ENCODE assay signal across 2 fruit fly cellular contexts in the genomic region with DNA sequence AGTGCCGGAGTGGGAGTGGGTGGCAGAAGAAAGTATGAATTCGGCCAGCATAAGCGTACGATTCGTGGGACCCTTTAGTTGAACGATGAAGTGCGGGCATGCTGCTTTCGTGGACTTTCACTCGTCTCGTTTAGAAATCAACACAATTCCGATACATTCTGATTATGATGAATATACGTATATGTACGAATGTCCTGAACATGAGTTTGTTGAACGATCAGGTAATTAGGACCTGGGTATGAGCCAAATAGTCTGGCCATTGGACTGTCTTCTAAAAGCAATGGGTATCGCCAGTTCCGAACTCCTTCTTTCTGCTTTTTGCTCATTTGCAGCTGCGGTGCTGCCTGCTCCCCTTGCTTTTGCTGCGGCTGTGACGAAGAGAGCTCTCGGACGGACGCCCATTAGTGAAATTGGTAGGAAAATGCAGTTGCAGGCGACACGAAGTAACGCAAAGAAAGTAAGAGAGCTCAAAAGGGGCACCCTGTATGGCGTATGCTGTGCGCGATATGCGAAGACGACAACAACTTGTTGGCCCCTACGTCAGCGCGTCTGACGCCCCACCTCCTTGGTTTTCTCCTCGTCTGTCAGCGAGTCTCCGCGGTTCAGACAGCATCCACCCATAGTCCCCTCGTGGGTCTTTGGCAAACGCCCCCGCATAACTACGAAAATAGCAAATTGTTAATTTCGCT.
TF ChIP-seq lines count a peak whose summit lies in the region.

No protein-coding gene starts in this region.

TF ChIP-seq in whole organism, embryonic, 481 proteins besides CTCF, POLR2A, EP300 and RAD21 (continued from another document and continues in another):
- TF ChIP-seq CG8944 (GFP tag; optimal IDR thresholded peaks at IDR 0.05; lab: Kevin White, UChicago) (no peak), CG16863 (GFP tag; optimal IDR thresholded peaks at IDR 0.05; lab: Kevin White, UChicago) (no peak), CG4282 (GFP tag; optimal IDR thresholded peaks at IDR 0.05; lab: Kevin White, UChicago) (no peak), Max (GFP tag; optimal IDR thresholded peaks at IDR 0.05; lab: Kevin White, UChicago) (no peak), CG2199 (GFP tag; IDR thresholded peaks at IDR 0.05; lab: Robert Waterston, UW) (no peak), tna (GFP tag; IDR thresholded peaks at IDR 0.05; lab: Robert Waterston, UW; ENCODE audit: partially characterized antibody) (no peak), maf-S (GFP tag; optimal IDR thresholded peaks at IDR 0.05; lab: Kevin White, UChicago) (no peak), so (GFP tag; IDR thresholded peaks at IDR 0.05; lab: Robert Waterston, UW) (no peak), Dll (GFP tag; IDR thresholded peaks at IDR 0.05; lab: Robert Waterston, UW; ENCODE audit: partially characterized antibody) (no peak), CG10209 (GFP tag; optimal IDR thresholded peaks at IDR 0.05; lab: Kevin White, UChicago) (no peak), rib (GFP tag; IDR thresholded peaks at IDR 0.05; lab: Robert Waterston, UW) (0 out of 2 replicates have a peak, but pooled peaks have one; percentile 53), ems (GFP tag; optimal IDR thresholded peaks at IDR 0.05; lab: Kevin White, UChicago) (no peak), onecut (GFP tag; IDR thresholded peaks at IDR 0.05; lab: Robert Waterston, UW) (no peak), CG15601 (tag; optimal IDR thresholded peaks at IDR 0.05; lab: Kevin White, UChicago) (peak; percentile 4), CG7786 (GFP tag; optimal IDR thresholded peaks at IDR 0.05; lab: Kevin White, UChicago) (no peak), CHES-1-like (GFP tag; optimal IDR thresholded peaks at IDR 0.05; lab: Kevin White, UChicago) (no peak), unpg (GFP tag; optimal IDR thresholded peaks at IDR 0.05; lab: Kevin White, UChicago) (no peak), sisA (GFP tag; IDR thresholded peaks at IDR 0.05; lab: Robert Waterston, UW) (peak; percentile 40; the same call in 1 of the 2 replicates), gfzf (GFP tag; optimal IDR thresholded peaks at IDR 0.05; lab: Kevin White, UChicago) (no peak), seq (GFP tag; IDR thresholded peaks at IDR 0.05; lab: Robert Waterston, UW) (0 out of 2 replicates have a peak, but pooled peaks have one; percentile 25), Rfx (GFP tag; IDR thresholded peaks at IDR 0.05; lab: Robert Waterston, UW) (peak; percentile 25; the same call in 1 of the 2 replicates), CG15073 (GFP tag; optimal IDR thresholded peaks at IDR 0.05; lab: Kevin White, UChicago) (no peak), CG2678 (tag; optimal IDR thresholded peaks at IDR 0.05; lab: Kevin White, UChicago) (peak; percentile 42), Sry-δ (GFP tag; optimal IDR thresholded peaks at IDR 0.05; lab: Kevin White, UChicago) (no peak), Sry-β (GFP tag; optimal IDR thresholded peaks at IDR 0.05; lab: Kevin White, UChicago) (no peak), bsh (GFP tag; optimal IDR thresholded peaks at IDR 0.05; lab: Kevin White, UChicago) (peak in 1 of 2 experiments; percentile 13), NfI (GFP tag; optimal IDR thresholded peaks at IDR 0.05; lab: Kevin White, UChicago) (peak; percentile 3), Vsx1 (GFP tag; optimal IDR thresholded peaks at IDR 0.05; lab: Kevin White, UChicago) (no peak), CG8388 (GFP tag; optimal IDR thresholded peaks at IDR 0.05; lab: Kevin White, UChicago) (peak; percentile 14), ind (GFP tag; optimal IDR thresholded peaks at IDR 0.05; lab: Kevin White, UChicago) (peak; percentile 33), HLHmδ (GFP tag; optimal IDR thresholded peaks at IDR 0.05; lab: Kevin White, UChicago) (no peak), CG8281 (tag; optimal IDR thresholded peaks at IDR 0.05; lab: Kevin White, UChicago) (no peak), CG4730 (GFP tag; IDR thresholded peaks at IDR 0.05; lab: Robert Waterston, UW) (no peak), CG2889 (GFP tag; IDR thresholded peaks at IDR 0.05; lab: Robert Waterston, UW) (no peak), CG1792 (GFP tag; optimal IDR thresholded peaks at IDR 0.05; lab: Kevin White, UChicago) (no peak), Sin3A (optimal IDR thresholded peaks at IDR 0.05; lab: Kevin White, UChicago) (no peak), CG2129 (GFP tag; IDR thresholded peaks at IDR 0.05; lab: Robert Waterston, UW; ENCODE audit: partially characterized antibody) (no peak), repo (GFP tag; optimal IDR thresholded peaks at IDR 0.05; lab: Kevin White, UChicago) (no peak), NFAT (GFP tag; IDR thresholded peaks at IDR 0.05; lab: Robert Waterston, UW) (no peak), CoRest (tag; optimal IDR thresholded peaks at IDR 0.05; lab: Kevin White, UChicago) (peak; percentile 40), CG4424 (GFP tag; optimal IDR thresholded peaks at IDR 0.05; lab: Kevin White, UChicago) (no peak), emc (GFP tag; optimal IDR thresholded peaks at IDR 0.05; lab: Kevin White, UChicago) (no peak), org-1 (GFP tag; optimal IDR thresholded peaks at IDR 0.05; lab: Kevin White, UChicago) (no peak), CG2712 (tag; optimal IDR thresholded peaks at IDR 0.05; lab: Kevin White, UChicago) (no peak), CG11085 (GFP tag; IDR thresholded peaks at IDR 0.05; lab: Robert Waterston, UW) (no peak), CG9797 (GFP tag; optimal IDR thresholded peaks at IDR 0.05; lab: Kevin White, UChicago) (no peak), fru (optimal IDR thresholded peaks at IDR 0.05; lab: Kevin White, UChicago) (no peak), Optix (GFP tag; IDR thresholded peaks at IDR 0.05; lab: Robert Waterston, UW) (no peak), CG6765 (GFP tag; optimal IDR thresholded peaks at IDR 0.05; lab: Kevin White, UChicago) (no peak), gsb (GFP tag; IDR thresholded peaks at IDR 0.05; lab: Robert Waterston, UW) (no peak), Doc3 (GFP tag; IDR thresholded peaks at IDR 0.05; lab: Robert Waterston, UW; ENCODE audit: partially characterized antibody) (no peak), kah (GFP tag; optimal IDR thresholded peaks at IDR 0.05; lab: Kevin White, UChicago) (peak; percentile 62), esg (GFP tag; conservative IDR thresholded peaks at IDR 0.05; lab: Robert Waterston, UW) (no peak), CG15514 (GFP tag; optimal IDR thresholded peaks at IDR 0.05; lab: Kevin White, UChicago) (no peak), CG4328 (GFP tag; optimal IDR thresholded peaks at IDR 0.05; lab: Kevin White, UChicago) (no peak), CG15479 (GFP tag; optimal IDR thresholded peaks at IDR 0.05; lab: Kevin White, UChicago) (no peak), Aef1 (GFP tag; IDR thresholded peaks at IDR 0.05; lab: Robert Waterston, UW) (no peak), CG7271 (tag; optimal IDR thresholded peaks at IDR 0.05; lab: Kevin White, UChicago) (no peak), pita (GFP tag; optimal IDR thresholded peaks at IDR 0.05; lab: Kevin White, UChicago) (no peak), CG3065 (GFP tag; optimal IDR thresholded peaks at IDR 0.05; lab: Kevin White, UChicago) (no peak), CG3995 (GFP tag; optimal IDR thresholded peaks at IDR 0.05; lab: Kevin White, UChicago) (no peak), Hr78 (GFP tag; optimal IDR thresholded peaks at IDR 0.05; lab: Kevin White, UChicago) (no peak), CG4360 (GFP tag; IDR thresholded peaks at IDR 0.05; lab: Robert Waterston, UW) (no peak), TFAM (GFP tag; optimal IDR thresholded peaks at IDR 0.05; lab: Kevin White, UChicago) (no peak)

TF ChIP-seq in whole organism, prepupa, 60 proteins besides CTCF, POLR2A, EP300 and RAD21 (continued from another document):
- no peak for TF ChIP-seq Gug (GFP tag; IDR thresholded peaks at IDR 0.05; lab: Robert Waterston, UW)
- no peak for TF ChIP-seq Hr38 (GFP tag; optimal IDR thresholded peaks at IDR 0.05; lab: Kevin White, UChicago)
- TF ChIP-seq Smox (GFP tag; optimal IDR thresholded peaks at IDR 0.05; lab: Kevin White, UChicago), result peak; percentile 0
- peak; percentile 54 for TF ChIP-seq lz (GFP tag; optimal IDR thresholded peaks at IDR 0.05; lab: Kevin White, UChicago)
- TF ChIP-seq CG32006 (GFP tag; optimal IDR thresholded peaks at IDR 0.05; lab: Kevin White, UChicago), result peak; percentile 72
- peak; percentile 28 for TF ChIP-seq Sox14 (GFP tag; optimal IDR thresholded peaks at IDR 0.05; lab: Kevin White, UChicago)
- TF ChIP-seq CG34406 (GFP tag; optimal IDR thresholded peaks at IDR 0.05; lab: Kevin White, UChicago), result peak; percentile 3
- TF ChIP-seq Ets21C (GFP tag; optimal IDR thresholded peaks at IDR 0.05; lab: Kevin White, UChicago), result peak; percentile 14
- TF ChIP-seq pdm3 (GFP tag; optimal IDR thresholded peaks at IDR 0.05; lab: Kevin White, UChicago), result peak; percentile 23
- peak; percentile 59 for TF ChIP-seq Hr4 (GFP tag; optimal IDR thresholded peaks at IDR 0.05; lab: Kevin White, UChicago)
- no peak for TF ChIP-seq CG1621 (tag; optimal IDR thresholded peaks at IDR 0.05; lab: Kevin White, UChicago)
- TF ChIP-seq fkh (GFP tag; optimal IDR thresholded peaks at IDR 0.05; lab: Kevin White, UChicago), result no peak
- peak; percentile 47 for TF ChIP-seq CG4318 (GFP tag; optimal IDR thresholded peaks at IDR 0.05; lab: Kevin White, UChicago)
- no peak for TF ChIP-seq fd59A (GFP tag; optimal IDR thresholded peaks at IDR 0.05; lab: Kevin White, UChicago)
- TF ChIP-seq salr (GFP tag; optimal IDR thresholded peaks at IDR 0.05; lab: Kevin White, UChicago), result no peak
- no peak for TF ChIP-seq CG10631 (GFP tag; optimal IDR thresholded peaks at IDR 0.05; lab: Kevin White, UChicago)
- no peak for TF ChIP-seq spab (GFP tag; optimal IDR thresholded peaks at IDR 0.05; lab: Kevin White, UChicago)
- no peak for TF ChIP-seq Eip93F (GFP tag; optimal IDR thresholded peaks at IDR 0.05; lab: Kevin White, UChicago)
- TF ChIP-seq CG6808 (GFP tag; optimal IDR thresholded peaks at IDR 0.05; lab: Kevin White, UChicago), result peak; percentile 15
- TF ChIP-seq Sox15 (GFP tag; optimal IDR thresholded peaks at IDR 0.05; lab: Kevin White, UChicago), result no peak
- TF ChIP-seq topi (GFP tag; optimal IDR thresholded peaks at IDR 0.05; lab: Kevin White, UChicago), result peak; percentile 40
- no peak for TF ChIP-seq Ets96B (tag; optimal IDR thresholded peaks at IDR 0.05; lab: Kevin White, UChicago)
- peak; percentile 44 for TF ChIP-seq CG31627 (GFP tag; optimal IDR thresholded peaks at IDR 0.05; lab: Kevin White, UChicago)
- peak; percentile 53 for TF ChIP-seq Met (GFP tag; optimal IDR thresholded peaks at IDR 0.05; lab: Kevin White, UChicago)
- TF ChIP-seq eg (GFP tag; IDR thresholded peaks at IDR 0.05; lab: Robert Waterston, UW), result no peak
- TF ChIP-seq CG8632 (GFP tag; optimal IDR thresholded peaks at IDR 0.05; lab: Kevin White, UChicago), result no peak
- TF ChIP-seq ss (GFP tag; optimal IDR thresholded peaks at IDR 0.05; lab: Kevin White, UChicago), result no peak
- peak; percentile 38 for TF ChIP-seq CG6854 (GFP tag; optimal IDR thresholded peaks at IDR 0.05; lab: Kevin White, UChicago)
- peak; percentile 24 for TF ChIP-seq Lpt (GFP tag; optimal IDR thresholded peaks at IDR 0.05; lab: Kevin White, UChicago)
- no peak for TF ChIP-seq CG11762 (GFP tag; optimal IDR thresholded peaks at IDR 0.05; lab: Kevin White, UChicago; ENCODE audit: insufficient read depth)
- TF ChIP-seq CG16779 (tag; optimal IDR thresholded peaks at IDR 0.05; lab: Kevin White, UChicago), result no peak
- no peak for TF ChIP-seq CG11902 (GFP tag; optimal IDR thresholded peaks at IDR 0.05; lab: Kevin White, UChicago)
- TF ChIP-seq fd85E (GFP tag; optimal IDR thresholded peaks at IDR 0.05; lab: Kevin White, UChicago), result no peak
- TF ChIP-seq dsx (GFP tag; optimal IDR thresholded peaks at IDR 0.05; lab: Kevin White, UChicago; ENCODE audit: poor library complexity, severe bottlenecking), result no peak
- TF ChIP-seq CG3032 (tag; optimal IDR thresholded peaks at IDR 0.05; lab: Kevin White, UChicago), result no peak
- peak; percentile 34 for TF ChIP-seq OdsH (GFP tag; optimal IDR thresholded peaks at IDR 0.05; lab: Kevin White, UChicago)
- TF ChIP-seq CG8119 (GFP tag; IDR thresholded peaks at IDR 0.05; lab: Robert Waterston, UW), result peak; percentile 38; the same call in 1 of the 3 replicates
- TF ChIP-seq net (GFP tag; optimal IDR thresholded peaks at IDR 0.05; lab: Kevin White, UChicago), result no peak
- TF ChIP-seq Sox102F (GFP tag; optimal IDR thresholded peaks at IDR 0.05; lab: Kevin White, UChicago), result peak; percentile 18
